Fruit fly (Drosophila melanogaster) whole organism, embryonic: ENCODE data around the gene CG42633.

ENCODE experiments used
- Bteb2 ChIP-seq: fragments of 200-800 bp; sonication (Bioruptor generic); optimal IDR thresholded peaks from 2 replicates; lab custom pipeline; 2016; ENCODE audit warnings: missing biosample characterization, missing genetic modification characterization
- CG11695 ChIP-seq: fragments of 200-800 bp; sonication (Bioruptor generic); IDR thresholded peaks from 3 replicates; pipeline ENCODE4 v1.3.6; 2022; ENCODE audit warnings: missing biosample characterization, missing genetic modification characterization
- CG12104 ChIP-seq: fragments of 200-800 bp; sonication (Bioruptor generic); optimal IDR thresholded peaks from 3 replicates; lab custom pipeline; 2016; ENCODE audit warnings: missing biosample characterization, missing genetic modification characterization
- CG16815 ChIP-seq: fragments of 200-800 bp; sonication (Bioruptor generic); optimal IDR thresholded peaks from 3 replicates; lab custom pipeline; 2017; ENCODE audit warnings: missing biosample characterization, mild to moderate bottlenecking, missing genetic modification characterization
- CG34376 ChIP-seq: fragments of 200-800 bp; sonication (Bioruptor generic); optimal IDR thresholded peaks from 2 replicates; lab custom pipeline; 2018; ENCODE audit warnings: missing biosample characterization, mild to moderate bottlenecking, missing genetic modification characterization
- Ravus ChIP-seq: fragments of 200-800 bp; sonication (Bioruptor generic); IDR thresholded peaks from 2 replicates; pipeline ENCODE4 v1.3.6; 2022; ENCODE audit warnings: missing biosample characterization, missing genetic modification characterization
- Rfx ChIP-seq: fragments of 200-800 bp; sonication (Bioruptor generic); IDR thresholded peaks from 2 replicates; pipeline ENCODE4 v1.3.6; 2022; ENCODE audit warnings: missing biosample characterization, missing genetic modification characterization
- Usf ChIP-seq: fragments of 200-800 bp; sonication (Bioruptor generic); optimal IDR thresholded peaks from 2 replicates; lab custom pipeline; 2017; ENCODE audit warnings: missing genotype, missing biosample characterization, missing genetic modification characterization
- chinmo ChIP-seq: fragments of 200-800 bp; sonication (Bioruptor generic); IDR thresholded peaks from 4 replicates; pipeline ENCODE4 v1.3.6; 2022; ENCODE audit warnings: missing biosample characterization, missing genetic modification characterization; ENCODE audit not compliant: partially characterized antibody
- cwo ChIP-seq: fragments of 200-800 bp; sonication (Bioruptor generic); optimal IDR thresholded peaks from 3 replicates; lab custom pipeline; 2017; ENCODE audit warnings: missing biosample characterization, missing genetic modification characterization, mild to moderate bottlenecking, moderate library complexity, missing genetic modification reagents
- gem ChIP-seq: fragments of 200-800 bp; sonication (Bioruptor generic); optimal IDR thresholded peaks from 2 replicates; lab custom pipeline; 2019; ENCODE audit warnings: missing biosample characterization, mild to moderate bottlenecking, missing genetic modification characterization, moderate library complexity
- insv ChIP-seq, 2 experiments: fragments of 200-800 bp; sonication (Bioruptor generic); optimal IDR thresholded peaks; 3 replicates each; lab custom pipeline; 2016 to 2018; ENCODE audit warnings: missing biosample characterization in 2 of 2, missing genetic modification characterization in 2 of 2
- tgo ChIP-seq: fragments of 200-800 bp; sonication (Bioruptor generic); IDR thresholded peaks from 3 replicates; pipeline ENCODE4 v1.3.6; 2022; ENCODE audit warnings: missing biosample characterization, missing genetic modification characterization

DNA sequence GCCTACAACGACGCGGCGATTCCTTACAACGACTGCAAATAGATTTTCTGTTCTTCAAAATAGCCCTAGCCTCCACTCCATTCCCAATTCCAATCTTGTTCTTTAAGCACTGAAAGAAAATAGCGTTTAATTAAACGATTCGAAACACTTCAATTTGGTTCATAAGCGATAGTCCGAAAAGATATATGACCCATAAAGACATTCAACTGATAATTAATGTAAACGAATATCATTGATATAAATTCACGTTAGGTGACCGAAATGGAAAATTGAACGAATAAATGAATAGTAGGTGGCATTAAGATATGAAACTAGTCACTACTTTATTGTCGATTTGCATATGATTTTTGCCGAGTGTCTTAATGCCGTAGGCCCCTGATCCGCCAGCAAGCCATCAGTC lies 47.7 kb upstream of the CG42633 start:
- TF ChIP-seq tgo (GFP tag; lab: Robert Waterston, UW) = no peak
- no peak for TF ChIP-seq Bteb2 (GFP tag; lab: Kevin White, UChicago)
- no peak for TF ChIP-seq insv (GFP tag; optimal IDR thresholded peaks at IDR 0.05; lab: Kevin White, UChicago)
- no peak for TF ChIP-seq CG11695 (GFP tag; lab: Robert Waterston, UW)
- no peak for TF ChIP-seq CG12104 (GFP tag; lab: Kevin White, UChicago)
- no peak for TF ChIP-seq gem (tag; lab: Kevin White, UChicago)
- no peak for TF ChIP-seq chinmo
- TF ChIP-seq CG34376 (GFP tag; lab: Kevin White, UChicago) = no peak
- TF ChIP-seq Rfx (GFP tag; lab: Robert Waterston, UW) = no peak
- no peak for TF ChIP-seq Ravus (GFP tag; lab: Robert Waterston, UW)
- no peak for TF ChIP-seq cwo
- no peak for TF ChIP-seq CG16815 (GFP tag; lab: Kevin White, UChicago)
- TF ChIP-seq Usf (GFP tag; lab: Kevin White, UChicago) = no peak
